Worm (Caenorhabditis elegans) whole organism, early embryonic: Measurements from ENCODE around the gene exc-1.

Experiments used
- B0310.2 ChIP-seq: sonication (generic microtip); optimal IDR thresholded peaks from 2 replicates; lab custom pipeline; 2016; ENCODE audit warnings: mild to moderate bottlenecking, missing genetic modification characterization, missing compliant biosample characterization
- aly-1 ChIP-seq: sonication (generic microtip); optimal IDR thresholded peaks from 2 replicates; lab custom pipeline; 2016; ENCODE audit warnings: missing genetic modification characterization, missing compliant biosample characterization
- ama-1 ChIP-seq: fragments of 150-350 bp; optimal IDR thresholded peaks from 2 replicates; lab custom pipeline; 2014
- ceh-13 ChIP-seq: fragments of 200-800 bp; sonication (Bioruptor generic); optimal IDR thresholded peaks from 2 replicates; lab custom pipeline; 2018; ENCODE audit warnings: mild to moderate bottlenecking, missing genetic modification characterization, missing compliant biosample characterization
- ceh-36 ChIP-seq: sonication (generic microtip); optimal IDR thresholded peaks from 2 replicates; lab custom pipeline; 2016; ENCODE audit warnings: missing genetic modification characterization, inconsistent platforms, missing compliant biosample characterization
- flt-1 ChIP-seq: fragments of 200-800 bp; sonication (Bioruptor generic); IDR thresholded peaks from 2 replicates; pipeline ENCODE4 v1.3.6; 2022; ENCODE audit warnings: missing genetic modification characterization, missing compliant biosample characterization
- hmbx-1 ChIP-seq: sonication (generic microtip); optimal IDR thresholded peaks from 2 replicates; lab custom pipeline; 2016; ENCODE audit warnings: mild to moderate bottlenecking, missing genetic modification characterization, missing compliant biosample characterization
- hnd-1 ChIP-seq: sonication (generic microtip); optimal IDR thresholded peaks from 2 replicates; lab custom pipeline; 2016; ENCODE audit warnings: missing genetic modification characterization, missing compliant biosample characterization
- pes-1 ChIP-seq: fragments of 200-800 bp; sonication (Bioruptor generic); IDR thresholded peaks from 2 replicates; pipeline ENCODE4 v1.3.6; 2022; ENCODE audit warnings: missing genetic modification reagents, missing genetic modification characterization, missing compliant biosample characterization
- scrt-1 ChIP-seq: fragments of 200-800 bp; sonication (Bioruptor generic); IDR thresholded peaks from 2 replicates; pipeline ENCODE4 v1.3.6; 2022; ENCODE audit warnings: missing genetic modification characterization, missing compliant biosample characterization
- tbx-11 ChIP-seq: fragments of 200-800 bp; sonication (Bioruptor generic); IDR thresholded peaks from 2 replicates; pipeline ENCODE4 v1.3.6; 2022; ENCODE audit warnings: missing genetic modification characterization, missing compliant biosample characterization
- tra-4 ChIP-seq: sonication (generic microtip); optimal IDR thresholded peaks from 2 replicates; lab custom pipeline; 2017; ENCODE audit warnings: missing genetic modification characterization, missing compliant biosample characterization

ce11 chrX:15477309-15477708 lies at the start of gene exc-1:
- TF ChIP-seq hnd-1: no peak
- no peak for TF ChIP-seq ama-1
- no peak for TF ChIP-seq hmbx-1 (tag; lab: Kevin White, UChicago)
- no peak for TF ChIP-seq tra-4 (tag; lab: Kevin White, UChicago)
- no peak for TF ChIP-seq aly-1 (tag; lab: Kevin White, UChicago)
- no peak for TF ChIP-seq flt-1 (GFP tag; lab: Robert Waterston, UW)
- TF ChIP-seq ceh-36 (tag; lab: Kevin White, UChicago): no peak
- no peak for TF ChIP-seq pes-1 (GFP tag; lab: Robert Waterston, UW)
- TF ChIP-seq scrt-1 (GFP tag; lab: Robert Waterston, UW): no peak
- no peak for TF ChIP-seq B0310.2
- TF ChIP-seq ceh-13 (GFP tag; lab: Kevin White, UChicago): no peak
- TF ChIP-seq tbx-11: no peak
